Fruit fly (Drosophila melanogaster) whole organism, prepupa: Measurements from ENCODE around the gene Ent1.

Experiments
- Blimp-1 ChIP-seq: fragments of 200-800 bp; sonication (Bioruptor generic); optimal IDR thresholded peaks from 3 replicates; lab custom pipeline; 2017; ENCODE audit warnings: missing biosample characterization, missing genetic modification characterization, mild to moderate bottlenecking, moderate library complexity, missing genetic modification reagents
- CG10631 ChIP-seq: fragments of 200-800 bp; sonication (Bioruptor generic); optimal IDR thresholded peaks from 2 replicates; lab custom pipeline; 2016; ENCODE audit warnings: missing biosample characterization, missing genetic modification characterization
- CG15336 ChIP-seq: fragments of 200-800 bp; sonication (Bioruptor generic); IDR thresholded peaks from 2 replicates; pipeline ENCODE4 v1.3.6; 2022; ENCODE audit warnings: missing biosample characterization, missing genetic modification characterization
- CG1621 ChIP-seq: fragments of 200-800 bp; sonication (Bioruptor generic); optimal IDR thresholded peaks from 3 replicates; lab custom pipeline; 2018; ENCODE audit warnings: missing biosample characterization, mild to moderate bottlenecking, missing genetic modification characterization
- CG16779 ChIP-seq: fragments of 200-800 bp; sonication (Bioruptor generic); optimal IDR thresholded peaks from 3 replicates; lab custom pipeline; 2017; ENCODE audit warnings: missing biosample characterization, mild to moderate bottlenecking, missing genetic modification characterization
- CG31627 ChIP-seq: fragments of 200-800 bp; sonication (Bioruptor generic); optimal IDR thresholded peaks from 3 replicates; lab custom pipeline; 2016; ENCODE audit warnings: missing biosample characterization, missing genetic modification characterization
- CG32006 ChIP-seq: fragments of 200-800 bp; sonication (Bioruptor generic); optimal IDR thresholded peaks from 3 replicates; lab custom pipeline; 2017; ENCODE audit warnings: missing biosample characterization, mild to moderate bottlenecking, missing genetic modification characterization
- CG34406 ChIP-seq: fragments of 200-800 bp; sonication (Bioruptor generic); optimal IDR thresholded peaks from 3 replicates; lab custom pipeline; 2016; ENCODE audit warnings: missing biosample characterization, missing genetic modification characterization
- CG3919 ChIP-seq: fragments of 200-800 bp; sonication (Bioruptor generic); optimal IDR thresholded peaks from 3 replicates; lab custom pipeline; 2016; ENCODE audit warnings: missing biosample characterization, missing genetic modification characterization
- CG6163 ChIP-seq: fragments of 200-800 bp; sonication (Bioruptor generic); IDR thresholded peaks from 3 replicates; pipeline ENCODE4 v1.3.6; 2022; ENCODE audit warnings: missing biosample characterization, missing genetic modification characterization
- CG6276 ChIP-seq: fragments of 200-800 bp; sonication (Bioruptor generic); optimal IDR thresholded peaks from 2 replicates; lab custom pipeline; 2017; ENCODE audit warnings: missing biosample characterization, mild to moderate bottlenecking, missing genetic modification characterization
- CG6808 ChIP-seq: fragments of 200-800 bp; sonication (Bioruptor generic); optimal IDR thresholded peaks from 3 replicates; lab custom pipeline; 2017; ENCODE audit warnings: missing biosample characterization, missing genetic modification characterization, mild to moderate bottlenecking, moderate library complexity, missing genetic modification reagents
- CG6854 ChIP-seq: fragments of 200-800 bp; sonication (Bioruptor generic); optimal IDR thresholded peaks from 2 replicates; lab custom pipeline; 2017; ENCODE audit warnings: missing biosample characterization, mild to moderate bottlenecking, missing genetic modification characterization
- CG7368 ChIP-seq: fragments of 200-800 bp; sonication (Bioruptor generic); optimal IDR thresholded peaks from 3 replicates; lab custom pipeline; 2016; ENCODE audit warnings: missing biosample characterization, missing genetic modification characterization
- CG8119 ChIP-seq: fragments of 200-800 bp; sonication (Bioruptor generic); IDR thresholded peaks from 3 replicates; pipeline ENCODE4 v1.3.6; 2022; ENCODE audit warnings: missing biosample characterization, missing genetic modification characterization
- CG8632 ChIP-seq: fragments of 200-800 bp; sonication (Bioruptor generic); optimal IDR thresholded peaks from 3 replicates; lab custom pipeline; 2016; ENCODE audit warnings: missing biosample characterization, missing genetic modification characterization
- CG9139 ChIP-seq: fragments of 200-800 bp; sonication (Bioruptor generic); optimal IDR thresholded peaks from 3 replicates; lab custom pipeline; 2017; ENCODE audit warnings: missing biosample characterization, mild to moderate bottlenecking, missing genetic modification characterization
- Eip75B ChIP-seq: fragments of 200-800 bp; sonication (Bioruptor generic); optimal IDR thresholded peaks from 3 replicates; lab custom pipeline; 2016; ENCODE audit warnings: missing biosample characterization, missing genetic modification characterization
- Eip78C ChIP-seq: fragments of 200-800 bp; sonication (Bioruptor generic); peaks from one replicate; lab custom pipeline; 2016; ENCODE audit warnings: missing biosample characterization, missing genetic modification characterization
- Ets21C ChIP-seq: fragments of 200-800 bp; sonication (Bioruptor generic); optimal IDR thresholded peaks from 3 replicates; lab custom pipeline; 2016; ENCODE audit warnings: missing biosample characterization, missing genetic modification characterization
- Ets96B ChIP-seq: fragments of 200-800 bp; optimal IDR thresholded peaks from 2 replicates; lab custom pipeline; 2019; ENCODE audit warnings: missing biosample characterization, mild to moderate bottlenecking, missing genetic modification characterization, moderate library complexity
- Gug ChIP-seq: fragments of 200-800 bp; sonication (Bioruptor generic); IDR thresholded peaks from 2 replicates; pipeline ENCODE4 v1.3.6; 2022; ENCODE audit warnings: missing biosample characterization, missing genetic modification characterization
- Hr38 ChIP-seq: sonication (Bioruptor generic); optimal IDR thresholded peaks from 2 replicates; lab custom pipeline; 2016; ENCODE audit warnings: missing biosample characterization, missing genetic modification characterization
- Hr39 ChIP-seq: fragments of 200-800 bp; sonication (Bioruptor generic); optimal IDR thresholded peaks from 2 replicates; lab custom pipeline; 2016; ENCODE audit warnings: missing biosample characterization, missing genetic modification characterization
- Met ChIP-seq: fragments of 200-800 bp; sonication (Bioruptor generic); optimal IDR thresholded peaks from 3 replicates; lab custom pipeline; 2016; ENCODE audit warnings: missing biosample characterization, missing genetic modification characterization
- OdsH ChIP-seq: fragments of 200-800 bp; sonication (Bioruptor generic); optimal IDR thresholded peaks from 3 replicates; lab custom pipeline; 2016; ENCODE audit warnings: missing biosample characterization, missing genetic modification characterization
- Sox102F ChIP-seq: fragments of 200-800 bp; sonication (Bioruptor generic); optimal IDR thresholded peaks from 2 replicates; lab custom pipeline; 2016; ENCODE audit warnings: missing biosample characterization, mild to moderate bottlenecking, missing genetic modification characterization
- Sox15 ChIP-seq: fragments of 200-800 bp; sonication (Bioruptor generic); optimal IDR thresholded peaks from 3 replicates; lab custom pipeline; 2016; ENCODE audit warnings: missing biosample characterization, missing genetic modification characterization
- acj6 ChIP-seq: fragments of 200-800 bp; sonication (Bioruptor generic); optimal IDR thresholded peaks from 3 replicates; lab custom pipeline; 2016; ENCODE audit warnings: missing biosample characterization, missing genetic modification characterization
- dac ChIP-seq: fragments of 200-800 bp; sonication (Bioruptor generic); optimal IDR thresholded peaks from 2 replicates; lab custom pipeline; 2017; ENCODE audit warnings: missing biosample characterization, mild to moderate bottlenecking, missing genetic modification characterization
- dsx ChIP-seq: fragments of 200-800 bp; optimal IDR thresholded peaks from 3 replicates; lab custom pipeline; 2019; ENCODE audit warnings: missing biosample characterization, mild to moderate bottlenecking, missing genetic modification characterization, moderate library complexity; ENCODE audit not compliant: poor library complexity, severe bottlenecking
- eg ChIP-seq: fragments of 200-800 bp; sonication (Bioruptor generic); IDR thresholded peaks from 3 replicates; pipeline ENCODE4 v1.3.6; 2022; ENCODE audit warnings: missing biosample characterization, missing genetic modification characterization
- esn ChIP-seq: fragments of 200-800 bp; sonication (Bioruptor generic); optimal IDR thresholded peaks from 2 replicates; lab custom pipeline; 2016; ENCODE audit warnings: missing biosample characterization, mild to moderate bottlenecking, missing genetic modification characterization, moderate library complexity
- fd59A ChIP-seq: fragments of 200-800 bp; sonication (Bioruptor generic); optimal IDR thresholded peaks from 2 replicates; lab custom pipeline; 2017; ENCODE audit warnings: missing biosample characterization, mild to moderate bottlenecking, missing genetic modification characterization, missing genetic modification reagents
- fd85E ChIP-seq: fragments of 200-800 bp; sonication (Bioruptor generic); optimal IDR thresholded peaks from 3 replicates; lab custom pipeline; 2016; ENCODE audit warnings: missing biosample characterization, missing genetic modification characterization
- fkh ChIP-seq: fragments of 200-800 bp; sonication (Bioruptor generic); optimal IDR thresholded peaks from 3 replicates; lab custom pipeline; 2017; ENCODE audit warnings: missing biosample characterization, mild to moderate bottlenecking, missing genetic modification characterization, moderate library complexity
- lz ChIP-seq: fragments of 200-800 bp; sonication (Bioruptor generic); optimal IDR thresholded peaks from 3 replicates; lab custom pipeline; 2016; ENCODE audit warnings: missing biosample characterization, missing genetic modification characterization
- salr ChIP-seq, 2 experiments: fragments of 200-800 bp; sonication (Bioruptor generic); optimal IDR thresholded peaks; 3 replicates each; lab custom pipeline; 2016 to 2018; ENCODE audit warnings: missing biosample characterization in 2 of 2, missing genetic modification characterization in 2 of 2, mild to moderate bottlenecking in 1 of 2
- spab ChIP-seq: fragments of 200-800 bp; sonication (Bioruptor generic); optimal IDR thresholded peaks from 2 replicates; lab custom pipeline; 2017; ENCODE audit warnings: missing biosample characterization, mild to moderate bottlenecking, missing genetic modification characterization, missing genetic modification reagents
- ss ChIP-seq, 2 experiments: fragments of 200-800 bp; sonication (Bioruptor generic); optimal IDR thresholded peaks; 2 replicates in 1 of 2; 3 replicates in 1 of 2; lab custom pipeline; 2017 to 2018; ENCODE audit warnings: mild to moderate bottlenecking in 2 of 2, missing biosample characterization in 2 of 2, missing genetic modification characterization in 2 of 2, moderate library complexity in 1 of 2
- svp ChIP-seq: fragments of 200-800 bp; sonication (Bioruptor generic); peaks from one replicate; lab custom pipeline; 2016; ENCODE audit warnings: missing biosample characterization, missing genetic modification characterization
- topi ChIP-seq: fragments of 200-800 bp; sonication (Bioruptor generic); optimal IDR thresholded peaks from 3 replicates; lab custom pipeline; 2016; ENCODE audit warnings: missing biosample characterization, missing genetic modification characterization
- vri ChIP-seq: fragments of 200-800 bp; sonication (Bioruptor generic); optimal IDR thresholded peaks from 3 replicates; lab custom pipeline; 2016; ENCODE audit warnings: missing biosample characterization, mild to moderate bottlenecking, missing genetic modification characterization

Ent1 gene

dm6 chr2L:382807-383206 lies 25.1 kb upstream of the Ent1 start (continued):
- TF ChIP-seq Met (GFP tag; lab: Kevin White, UChicago) = peak; percentile 71
- peak; percentile 33 for TF ChIP-seq Ets96B (tag; lab: Kevin White, UChicago)
- TF ChIP-seq eg (GFP tag; lab: Robert Waterston, UW) = 0 out of 3 replicates have a peak, but pooled peaks have one; percentile 25
- TF ChIP-seq acj6 (GFP tag; lab: Kevin White, UChicago) = peak; percentile 56
- peak; percentile 68 for TF ChIP-seq Eip75B (GFP tag; lab: Kevin White, UChicago)
- no peak for TF ChIP-seq CG6854 (GFP tag; lab: Kevin White, UChicago)
- TF ChIP-seq ss (GFP tag; optimal IDR thresholded peaks at IDR 0.05; lab: Kevin White, UChicago) = peak; percentile 25 to 34
- peak; percentile 16 for TF ChIP-seq CG1621 (tag; lab: Kevin White, UChicago)
- peak; percentile 74 for TF ChIP-seq CG6163 (GFP tag; lab: Robert Waterston, UW)
- TF ChIP-seq CG10631 = peak; percentile 53
- TF ChIP-seq CG32006 = peak; percentile 38
- TF ChIP-seq CG15336 (GFP tag; lab: Robert Waterston, UW) = peak; percentile 44
- peak; percentile 72 for TF ChIP-seq esn (GFP tag; lab: Kevin White, UChicago)
- peak; percentile 61 for TF ChIP-seq lz (GFP tag; lab: Kevin White, UChicago)
- TF ChIP-seq CG34406 (GFP tag; lab: Kevin White, UChicago) = peak; percentile 46

- no peak for TF ChIP-seq OdsH
- no peak for TF ChIP-seq CG6276
- no peak for TF ChIP-seq fkh (GFP tag; lab: Kevin White, UChicago)
- no peak for TF ChIP-seq CG3919 (GFP tag; lab: Kevin White, UChicago)
- TF ChIP-seq CG6808 (GFP tag; lab: Kevin White, UChicago) = no peak
- no peak for TF ChIP-seq Sox15 (GFP tag; lab: Kevin White, UChicago)
- no peak for TF ChIP-seq Eip75B (GFP tag; lab: Kevin White, UChicago)
- no peak for TF ChIP-seq Hr39 (GFP tag; lab: Kevin White, UChicago)
- no peak for TF ChIP-seq Hr38 (GFP tag; lab: Kevin White, UChicago)
- no peak for TF ChIP-seq dac (GFP tag; lab: Kevin White, UChicago)
Observed at dm6 chr2L:378815-379440, 21.3 kb upstream of the Ent1 start.

dm6 chr2L:377780-378222 lies 20.1 kb upstream of the Ent1 start, which contains the start of gene al:
Gene al, plus strand, starts transcription at chr2L:378112.
- TF ChIP-seq Hr39 (GFP tag; lab: Kevin White, UChicago) (no peak), Gug (no peak), Ets21C (GFP tag; lab: Kevin White, UChicago) (no peak), spab (GFP tag; lab: Kevin White, UChicago) (no peak), CG8119 (GFP tag; lab: Robert Waterston, UW) (no peak), salr (GFP tag; optimal IDR thresholded peaks at IDR 0.05; lab: Kevin White, UChicago) (no peak), CG16779 (tag; lab: Kevin White, UChicago) (no peak), Met (GFP tag; lab: Kevin White, UChicago) (no peak), Blimp-1 (GFP tag; lab: Kevin White, UChicago) (no peak), CG6163 (GFP tag; lab: Robert Waterston, UW) (0 out of 3 replicates have a peak, but pooled peaks have one; percentile 20), svp (GFP tag; lab: Kevin White, UChicago) (no peak), CG10631 (no peak), CG31627 (GFP tag; lab: Kevin White, UChicago) (no peak), fd59A (GFP tag; lab: Kevin White, UChicago) (no peak), topi (no peak), fd85E (no peak), CG32006 (no peak), ss (GFP tag; optimal IDR thresholded peaks at IDR 0.05; lab: Kevin White, UChicago) (peak in 1 of 2 experiments; percentile 45), esn (GFP tag; lab: Kevin White, UChicago) (no peak), CG7368 (GFP tag; lab: Kevin White, UChicago) (no peak), CG6854 (GFP tag; lab: Kevin White, UChicago) (no peak), vri (GFP tag; lab: Kevin White, UChicago) (no peak), CG34406 (GFP tag; lab: Kevin White, UChicago) (no peak), CG9139 (GFP tag; lab: Kevin White, UChicago) (no peak), Sox102F (GFP tag; lab: Kevin White, UChicago) (no peak), Eip78C (GFP tag; lab: Kevin White, UChicago) (peak; percentile 52), dsx (peak; percentile 89), CG8632 (GFP tag; lab: Kevin White, UChicago) (no peak), CG1621 (tag; lab: Kevin White, UChicago) (peak; percentile 4)
